Fruit fly (Drosophila melanogaster) whole organism, larva: ENCODE data around the gene CG45101.

Experiments
- noc ChIP-seq: fragments of 200-800 bp; sonication (Bioruptor generic); optimal IDR thresholded peaks from 3 replicates; lab custom pipeline; 2019; ENCODE audit warnings: missing biosample characterization, mild to moderate bottlenecking, missing genetic modification characterization, moderate library complexity

Gene CG45101

dm6 chr3L:11052760-11053259, 12.0 kb upstream of the CG45101 start:
- no peak for TF ChIP-seq noc (tag; lab: Kevin White, UChicago)

DNA sequence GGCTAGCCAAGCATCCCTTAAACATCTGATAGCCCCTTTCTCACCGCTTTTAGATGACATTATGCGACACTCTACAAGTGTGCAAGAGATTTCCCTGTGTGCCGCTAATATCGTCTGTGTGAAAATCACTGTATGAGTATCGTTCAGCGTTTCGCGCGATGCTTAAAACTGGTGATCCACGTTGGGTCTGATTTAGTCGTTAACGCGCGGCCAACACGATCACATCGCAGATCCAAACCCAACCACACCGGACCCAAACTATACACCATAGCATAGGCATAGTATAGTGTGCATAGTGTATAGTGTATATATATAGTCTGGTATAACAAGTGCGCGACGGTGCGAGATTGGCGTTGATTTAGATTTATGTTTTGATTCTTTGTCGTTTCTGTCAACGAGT, 10.9 kb upstream of the CG45101 start, which contains the start of gene CG7888:
Gene CG7888 (plus strand): TSS at position 193 of the 400 bp plus-strand sequence.
- TF ChIP-seq noc (tag; lab: Kevin White, UChicago): no peak

DNA sequence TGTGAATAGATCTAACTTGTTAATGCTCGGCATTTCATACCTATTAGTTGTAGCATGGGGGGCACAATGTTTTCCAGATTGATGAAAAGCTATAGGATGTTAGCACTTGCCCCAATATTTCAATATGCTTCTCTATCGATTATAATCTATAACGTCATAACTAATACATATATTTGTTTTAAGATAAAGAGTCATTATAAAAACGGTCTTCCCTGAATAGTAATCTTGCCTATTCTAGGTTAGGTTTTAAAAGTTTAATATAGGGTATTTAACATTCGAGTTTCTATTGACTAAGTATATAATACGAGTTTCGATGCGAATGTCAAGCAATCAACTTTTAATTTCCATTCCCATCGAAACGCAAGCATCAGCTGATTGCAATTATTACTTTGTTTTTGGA, 3.6 kb upstream of the CG45101 start, which contains the start of the genes CG6321 and Blos2:
Gene CG6321 (minus strand): TSS at position 25 of the 400 bp plus-strand sequence.
Gene Blos2 (plus strand): TSS at position 372 of the 400 bp plus-strand sequence.
- peak; percentile 83 for TF ChIP-seq noc (tag; lab: Kevin White, UChicago)

dm6 chr3L:11062441-11062840, 2.4 kb upstream of the CG45101 start, which contains the start of gene CG32069:
Gene CG32069 (minus strand): TSS chr3L:11062614.
- TF ChIP-seq noc (tag; lab: Kevin White, UChicago): no peak

dm6 chr3L:11065850-11066249, 1.1 kb downstream of the CG45101 start:
- TF ChIP-seq noc (tag; lab: Kevin White, UChicago): no peak

DNA sequence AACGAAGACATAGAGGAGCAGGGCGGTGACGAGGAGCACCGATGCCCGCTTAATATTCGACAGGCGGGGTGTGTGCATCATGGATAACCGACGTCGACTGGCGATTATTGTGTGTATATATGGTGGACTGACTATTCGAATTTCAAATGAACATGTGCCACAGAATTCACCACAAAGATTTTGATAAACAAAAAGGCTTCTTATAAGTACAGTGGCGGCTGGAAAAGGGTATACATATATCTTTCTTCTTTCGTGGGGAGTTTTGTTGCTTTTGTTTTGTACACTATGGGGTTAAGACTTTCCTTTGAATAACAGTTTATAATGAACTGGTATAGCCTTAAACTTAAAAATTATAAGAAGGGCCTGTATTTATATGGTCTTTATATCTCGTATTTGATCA, 5.0 kb downstream of the CG45101 start, which contains the start of gene CG6310:
Gene CG6310 (minus strand): TSS at position 101 of the 400 bp plus-strand sequence.
- TF ChIP-seq noc (tag; lab: Kevin White, UChicago): no peak

- peak; percentile 67 for TF ChIP-seq noc (tag; lab: Kevin White, UChicago)
Observed at dm6 chr3L:11070372-11070854, 5.6 kb downstream of the CG45101 start, which contains the start of gene Mocs1. Gene Mocs1 (plus strand): TSS chr3L:11070526.

DNA sequence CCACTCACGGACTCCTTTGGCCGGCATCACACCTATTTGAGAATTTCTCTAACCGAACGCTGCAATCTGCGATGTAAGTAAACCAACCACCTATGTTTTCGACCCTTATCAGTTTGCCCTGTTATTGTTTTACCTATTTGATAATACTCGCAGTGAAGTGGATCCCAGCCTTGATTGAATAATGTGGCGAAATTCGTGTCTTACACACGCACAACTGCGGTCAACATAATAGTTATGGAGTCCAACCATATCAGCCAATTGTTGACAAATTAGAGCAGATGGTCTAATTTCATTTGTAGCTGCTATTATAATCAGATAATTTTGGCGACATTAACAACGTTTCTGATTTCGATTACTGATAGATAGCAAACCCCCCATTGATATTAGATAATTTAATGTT, 6.3 kb downstream of the CG45101 start:
- TF ChIP-seq noc (tag; lab: Kevin White, UChicago): no peak

DNA sequence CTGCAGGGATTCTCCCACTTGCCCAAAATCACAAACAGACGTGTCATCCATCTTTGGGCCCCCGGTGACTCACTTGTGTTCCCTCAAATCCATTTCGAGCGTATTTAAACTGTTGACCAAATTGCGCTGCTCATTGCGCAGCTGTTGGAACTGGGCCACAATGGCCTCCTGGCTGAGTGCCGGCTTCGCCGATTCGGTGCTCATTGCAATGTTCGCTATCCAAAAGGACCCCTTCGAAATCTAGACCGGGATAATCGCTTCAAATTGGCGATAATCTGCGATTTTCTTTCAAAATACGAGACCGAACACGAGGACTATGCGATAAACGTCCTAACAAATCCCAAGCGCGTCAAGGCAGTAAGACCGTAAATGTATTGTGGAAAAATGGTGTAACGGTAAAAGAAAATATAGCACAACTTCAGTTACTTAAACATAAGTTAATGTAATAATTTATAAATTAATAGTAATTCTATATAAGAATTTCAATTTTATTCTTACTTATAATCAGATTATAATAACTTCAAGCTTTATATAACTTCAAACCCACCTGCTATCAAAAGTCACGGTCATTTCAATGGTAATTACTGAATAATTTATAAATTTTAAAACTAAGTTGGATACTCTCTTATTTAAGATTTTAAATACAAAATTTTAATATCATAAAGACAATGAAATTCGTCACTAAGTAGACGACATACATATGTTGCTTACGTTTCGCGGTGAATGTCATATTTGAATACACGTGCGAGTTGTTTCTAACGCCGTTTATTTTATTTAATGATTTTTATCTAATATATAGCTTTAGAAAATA, 9.5 kb downstream of the CG45101 start, which contains the start of the genes Pfdn2 and Noc1:
Gene Pfdn2 (minus strand): TSS at position 346 of the 811 bp plus-strand sequence.
Gene Noc1 (plus strand): TSS at position 727 of the 811 bp plus-strand sequence.
- TF ChIP-seq noc (tag; lab: Kevin White, UChicago): no peak

dm6 chr3L:11083605-11084004, 18.8 kb downstream of the CG45101 start:
- TF ChIP-seq noc (tag; lab: Kevin White, UChicago): no peak

DNA sequence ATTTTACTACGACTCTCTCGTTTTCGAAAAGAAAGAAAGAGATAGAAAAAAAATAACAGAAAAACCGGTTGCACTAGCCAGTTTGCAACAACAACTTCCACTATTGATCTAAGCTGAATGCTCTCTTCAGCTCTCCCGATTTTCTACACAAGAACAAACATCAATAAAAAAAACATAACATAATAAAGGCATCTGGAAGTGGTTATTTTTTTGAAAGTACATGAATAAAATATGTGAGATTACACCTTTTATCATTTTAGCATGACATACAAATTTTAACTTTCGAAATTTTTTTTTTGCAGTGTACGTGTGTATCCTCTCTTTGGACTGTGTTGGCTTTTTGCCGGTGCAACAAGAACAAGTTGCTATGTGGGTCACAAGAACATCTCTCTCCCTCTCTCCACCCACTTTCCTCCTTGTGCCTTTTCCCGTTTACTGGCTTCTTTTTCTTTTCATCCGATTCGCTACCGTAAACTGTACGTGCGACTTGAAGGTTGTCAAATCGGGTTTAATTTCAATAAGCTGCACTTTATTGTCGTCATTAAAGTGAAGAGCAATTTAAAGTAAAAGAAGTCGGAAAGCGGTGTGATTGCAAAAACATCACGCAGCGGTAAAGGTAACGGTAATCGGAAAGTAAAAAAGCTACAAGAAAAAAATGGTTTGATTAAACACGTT, 19.9 kb downstream of the CG45101 start:
- TF ChIP-seq noc (tag; lab: Kevin White, UChicago): peak; percentile 93

dm6 chr3L:11085810-11086209, 21.0 kb downstream of the CG45101 start:
- TF ChIP-seq noc (tag; lab: Kevin White, UChicago): no peak

- peak; percentile 81 for TF ChIP-seq noc (tag; lab: Kevin White, UChicago)
Observed at dm6 chr3L:11089805-11090440, 25.1 kb downstream of the CG45101 start.

dm6 chr3L:11091943-11092609, 27.3 kb downstream of the CG45101 start:
- peak; percentile 1 for TF ChIP-seq noc (tag; lab: Kevin White, UChicago)

DNA sequence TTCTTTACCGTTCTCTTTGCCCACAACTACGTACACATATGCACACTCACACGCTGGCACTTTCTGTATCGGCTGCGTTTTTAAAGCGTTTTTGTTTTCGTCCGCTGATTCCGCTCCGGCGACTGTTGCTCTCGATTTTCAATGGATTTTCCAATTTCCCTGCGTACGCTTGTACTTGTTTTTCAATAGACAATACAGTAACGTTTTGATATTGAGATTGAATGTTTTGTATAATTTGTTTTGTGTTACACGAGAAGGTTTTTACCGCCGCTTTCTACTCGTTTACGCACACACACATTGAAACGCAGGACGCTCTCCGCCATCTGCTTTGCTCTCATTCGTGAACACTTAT, 27.8 kb downstream of the CG45101 start:
- no peak for TF ChIP-seq noc (tag; lab: Kevin White, UChicago)
